Fruit fly (Drosophila melanogaster) whole organism, embryonic: ENCODE results near the gene Myo10A.

Experiments used
- ATbp ChIP-seq: fragments of 200-800 bp; sonication (Bioruptor generic); optimal IDR thresholded peaks from 2 replicates; lab custom pipeline; 2017; ENCODE audit warnings: missing biosample characterization, mild to moderate bottlenecking, missing genetic modification characterization, missing genetic modification reagents
- Asciz ChIP-seq: fragments of 200-800 bp; sonication (Bioruptor generic); optimal IDR thresholded peaks from 2 replicates; lab custom pipeline; 2017; ENCODE audit warnings: missing biosample characterization, mild to moderate bottlenecking, missing genetic modification characterization, missing genetic modification reagents
- B-H2 ChIP-seq: fragments of 200-800 bp; sonication (Bioruptor generic); optimal IDR thresholded peaks from 2 replicates; lab custom pipeline; 2018; ENCODE audit warnings: missing biosample characterization, mild to moderate bottlenecking, missing genetic modification characterization
- CG10431 ChIP-seq: fragments of 200-800 bp; sonication (Bioruptor generic); optimal IDR thresholded peaks from 3 replicates; lab custom pipeline; 2018; ENCODE audit warnings: missing biosample characterization, mild to moderate bottlenecking, missing genetic modification characterization
- CG11560 ChIP-seq: fragments of 200-800 bp; sonication (Bioruptor generic); IDR thresholded peaks from 3 replicates; pipeline ENCODE4 v1.3.6; 2022; ENCODE audit warnings: missing biosample characterization, missing genetic modification characterization
- CG12071 ChIP-seq: fragments of 200-800 bp; sonication (Bioruptor generic); optimal IDR thresholded peaks from 3 replicates; lab custom pipeline; 2018; ENCODE audit warnings: missing biosample characterization, mild to moderate bottlenecking, missing genetic modification characterization
- CG12744 ChIP-seq: fragments of 200-800 bp; sonication (Bioruptor generic); optimal IDR thresholded peaks from 2 replicates; lab custom pipeline; 2016; ENCODE audit warnings: missing biosample characterization, missing genetic modification characterization
- CG1602 ChIP-seq: fragments of 200-800 bp; sonication (Bioruptor generic); optimal IDR thresholded peaks from 3 replicates; lab custom pipeline; 2016; ENCODE audit warnings: missing biosample characterization, missing genetic modification characterization
- CG16815 ChIP-seq: fragments of 200-800 bp; sonication (Bioruptor generic); optimal IDR thresholded peaks from 3 replicates; lab custom pipeline; 2017; ENCODE audit warnings: missing biosample characterization, mild to moderate bottlenecking, missing genetic modification characterization
- CG17829 ChIP-seq: fragments of 200-800 bp; optimal IDR thresholded peaks from 2 replicates; lab custom pipeline; 2019; ENCODE audit warnings: missing biosample characterization, mild to moderate bottlenecking, missing genetic modification characterization, moderate library complexity
- CG1832 ChIP-seq: fragments of 200-800 bp; sonication (Bioruptor generic); optimal IDR thresholded peaks from 2 replicates; lab custom pipeline; 2017; ENCODE audit warnings: missing biosample characterization, mild to moderate bottlenecking, missing genetic modification characterization, inconsistent platforms
- CG2678 ChIP-seq: fragments of 200-800 bp; sonication (Bioruptor generic); optimal IDR thresholded peaks from 3 replicates; lab custom pipeline; 2019; ENCODE audit warnings: missing biosample characterization, mild to moderate bottlenecking, missing genetic modification characterization, moderate library complexity
- CG30431 ChIP-seq: fragments of 200-800 bp; sonication (Bioruptor generic); optimal IDR thresholded peaks from 2 replicates; lab custom pipeline; 2017; ENCODE audit warnings: missing biosample characterization, missing genetic modification characterization
- CG3065 ChIP-seq: fragments of 200-800 bp; sonication (Bioruptor generic); optimal IDR thresholded peaks from 2 replicates; lab custom pipeline; 2016; ENCODE audit warnings: missing biosample characterization, missing genetic modification characterization
- CG31224 ChIP-seq: fragments of 200-800 bp; sonication (Bioruptor generic); IDR thresholded peaks from 2 replicates; pipeline ENCODE4 v1.3.6; 2022; ENCODE audit warnings: missing biosample characterization, missing genetic modification characterization
- CG3281 ChIP-seq: fragments of 200-800 bp; sonication (Bioruptor generic); optimal IDR thresholded peaks from 3 replicates; lab custom pipeline; 2017; ENCODE audit warnings: missing biosample characterization, mild to moderate bottlenecking, missing genetic modification characterization
- CG34422 ChIP-seq: fragments of 200-800 bp; sonication (Bioruptor generic); IDR thresholded peaks from 3 replicates; pipeline ENCODE4 v1.3.6; 2022; ENCODE audit warnings: missing biosample characterization, missing genetic modification characterization
- CG4424 ChIP-seq: fragments of 200-800 bp; sonication (Bioruptor generic); optimal IDR thresholded peaks from 3 replicates; lab custom pipeline; 2016; ENCODE audit warnings: missing biosample characterization, missing genetic modification characterization
- CG6175 ChIP-seq: fragments of 200-800 bp; sonication (Bioruptor generic); IDR thresholded peaks from 3 replicates; pipeline ENCODE4 v1.3.6; 2022; ENCODE audit warnings: missing biosample characterization, missing genetic modification characterization
- CG6683 ChIP-seq: fragments of 200-800 bp; sonication (Bioruptor generic); optimal IDR thresholded peaks from 2 replicates; lab custom pipeline; 2017; ENCODE audit warnings: missing biosample characterization, mild to moderate bottlenecking, missing genetic modification characterization, missing genetic modification reagents
- CG7357 ChIP-seq: fragments of 200-800 bp; sonication (Bioruptor generic); IDR thresholded peaks from 3 replicates; pipeline ENCODE4 v1.3.6; 2022; ENCODE audit warnings: missing biosample characterization, missing genetic modification characterization
- CG7786 ChIP-seq: fragments of 200-800 bp; sonication (Bioruptor generic); optimal IDR thresholded peaks from 2 replicates; lab custom pipeline; 2016; ENCODE audit warnings: missing biosample characterization, missing genetic modification characterization
- CG9817 ChIP-seq: fragments of 200-800 bp; sonication (Bioruptor generic); optimal IDR thresholded peaks from 2 replicates; lab custom pipeline; 2018; ENCODE audit warnings: missing biosample characterization, mild to moderate bottlenecking, missing genetic modification characterization, moderate library complexity
- D ChIP-seq, 2 experiments: fragments of 200-800 bp in 1 of 2; fragments of >200 bp in 1 of 2; sonication (Bioruptor generic) in 1 of 2; optimal IDR thresholded peaks; 2 replicates in 1 of 2; 3 replicates in 1 of 2; lab custom pipeline; 2017; ENCODE audit warnings: mild to moderate bottlenecking in 1 of 2, missing biosample characterization in 1 of 2, missing genetic modification characterization in 1 of 2, missing genetic modification reagents in 1 of 2
- Dad ChIP-seq: fragments of 200-800 bp; sonication (Bioruptor generic); optimal IDR thresholded peaks from 3 replicates; lab custom pipeline; 2016; ENCODE audit warnings: missing biosample characterization, missing genetic modification characterization
- Dip2 ChIP-seq: fragments of 200-800 bp; sonication (Bioruptor generic); IDR thresholded peaks from 2 replicates; pipeline ENCODE4 v1.3.6; 2022; ENCODE audit warnings: missing biosample characterization, missing genetic modification characterization
- H15 ChIP-seq: fragments of 200-800 bp; sonication (Bioruptor generic); IDR thresholded peaks from 3 replicates; pipeline ENCODE4 v1.3.6; 2022; ENCODE audit warnings: missing biosample characterization, missing genetic modification characterization
- Hey ChIP-seq: fragments of 200-800 bp; sonication (Bioruptor generic); optimal IDR thresholded peaks from 3 replicates; lab custom pipeline; 2018; ENCODE audit warnings: missing biosample characterization, mild to moderate bottlenecking, missing genetic modification characterization
- HmgZ ChIP-seq: fragments of 200-800 bp; sonication (Bioruptor generic); optimal IDR thresholded peaks from 2 replicates; lab custom pipeline; 2018; ENCODE audit warnings: missing biosample characterization, mild to moderate bottlenecking, missing genetic modification characterization
- Lhr ChIP-seq: fragments of 200-800 bp; sonication (Bioruptor generic); optimal IDR thresholded peaks from 3 replicates; lab custom pipeline; 2017; ENCODE audit warnings: mild to moderate bottlenecking, missing biosample characterization, missing genetic modification reagents, missing genetic modification characterization
- MESR4 ChIP-seq: fragments of 200-800 bp; sonication (Bioruptor generic); optimal IDR thresholded peaks from 2 replicates; lab custom pipeline; 2018; ENCODE audit warnings: missing biosample characterization, mild to moderate bottlenecking, missing genetic modification characterization, moderate library complexity
- PHDP ChIP-seq: fragments of 200-800 bp; sonication (Bioruptor generic); optimal IDR thresholded peaks from 3 replicates; lab custom pipeline; 2018; ENCODE audit warnings: missing biosample characterization, mild to moderate bottlenecking, missing genetic modification characterization, moderate library complexity
- Ptx1 ChIP-seq: fragments of 200-800 bp; sonication (Bioruptor generic); IDR thresholded peaks from 2 replicates; pipeline ENCODE4 v1.3.6; 2022; ENCODE audit warnings: missing biosample characterization, missing genetic modification characterization
- Sry-β ChIP-seq: fragments of 200-800 bp; sonication (Bioruptor generic); optimal IDR thresholded peaks from 2 replicates; lab custom pipeline; 2018; ENCODE audit warnings: missing biosample characterization, mild to moderate bottlenecking, missing genetic modification characterization, moderate library complexity
- Xbp1 ChIP-seq: fragments of 200-800 bp; sonication (Bioruptor generic); optimal IDR thresholded peaks from 3 replicates; lab custom pipeline; 2016; ENCODE audit warnings: missing biosample characterization, mild to moderate bottlenecking, missing genetic modification characterization
- Xrp1 ChIP-seq: fragments of 200-800 bp; sonication (Bioruptor generic); IDR thresholded peaks from 2 replicates; pipeline ENCODE4 v1.3.6; 2022; ENCODE audit warnings: missing biosample characterization, missing genetic modification characterization
- bbx ChIP-seq: fragments of 200-800 bp; sonication (Bioruptor generic); IDR thresholded peaks from 2 replicates; pipeline ENCODE4 v1.3.6; 2022; ENCODE audit warnings: missing biosample characterization, missing genetic modification characterization; ENCODE audit not compliant: partially characterized antibody
- chif ChIP-seq, 2 experiments: fragments of 200-800 bp; sonication (Bioruptor generic); optimal IDR thresholded peaks; 3 replicates each; lab custom pipeline; 2016; ENCODE audit warnings: missing biosample characterization in 2 of 2, missing genetic modification characterization in 2 of 2
- crc ChIP-seq: fragments of 200-800 bp; sonication (Bioruptor generic); optimal IDR thresholded peaks from 2 replicates; lab custom pipeline; 2016; ENCODE audit warnings: missing biosample characterization, missing genetic modification characterization
- croc ChIP-seq: fragments of 200-800 bp; sonication (Bioruptor generic); conservative IDR thresholded peaks from 3 replicates; pipeline ENCODE4 v1.3.6; 2022; ENCODE audit warnings: missing biosample characterization, missing genetic modification characterization
- crol ChIP-seq: fragments of 200-800 bp; sonication (Bioruptor generic); IDR thresholded peaks from 2 replicates; pipeline ENCODE4 v1.3.6; 2022; ENCODE audit warnings: missing biosample characterization, missing genetic modification characterization
- emc ChIP-seq: fragments of 200-800 bp; sonication (Bioruptor generic); optimal IDR thresholded peaks from 2 replicates; lab custom pipeline; 2016; ENCODE audit warnings: missing biosample characterization, missing genetic modification characterization
- lbe ChIP-seq: fragments of 200-800 bp; sonication (Bioruptor generic); optimal IDR thresholded peaks from 2 replicates; lab custom pipeline; 2016; ENCODE audit warnings: missing biosample characterization, mild to moderate bottlenecking, missing genetic modification characterization
- mam ChIP-seq: fragments of 200-800 bp; sonication (Bioruptor generic); optimal IDR thresholded peaks from 3 replicates; lab custom pipeline; 2016; ENCODE audit warnings: missing biosample characterization, missing genetic modification characterization
- pros ChIP-seq: fragments of 200-800 bp; sonication (Bioruptor generic); optimal IDR thresholded peaks from 3 replicates; lab custom pipeline; 2019; ENCODE audit warnings: missing biosample characterization, mild to moderate bottlenecking, missing genetic modification characterization, moderate library complexity
- sens-2 ChIP-seq: fragments of 200-800 bp; sonication (Bioruptor generic); IDR thresholded peaks from 2 replicates; pipeline ENCODE4 v1.3.6; 2022; ENCODE audit warnings: missing biosample characterization, missing genetic modification characterization
- toy ChIP-seq: fragments of 200-800 bp; sonication (Bioruptor generic); IDR thresholded peaks from 2 replicates; pipeline ENCODE4 v1.3.6; 2022; ENCODE audit warnings: missing biosample characterization, missing genetic modification characterization
- trem ChIP-seq: fragments of 200-800 bp; optimal IDR thresholded peaks from 3 replicates; lab custom pipeline; 2019; ENCODE audit warnings: missing biosample characterization, mild to moderate bottlenecking, missing genetic modification characterization, moderate library complexity
- wor ChIP-seq: fragments of 200-800 bp; sonication (Bioruptor generic); IDR thresholded peaks from 2 replicates; pipeline ENCODE4 v1.3.6; 2022; ENCODE audit warnings: missing biosample characterization, missing genetic modification characterization
- z ChIP-seq: fragments of 200-800 bp; sonication (Bioruptor generic); IDR thresholded peaks from 3 replicates; pipeline ENCODE4 v1.3.6; 2022; ENCODE audit warnings: missing biosample characterization, missing genetic modification characterization
- zf30C ChIP-seq: fragments of 200-800 bp; sonication (Bioruptor generic); optimal IDR thresholded peaks from 3 replicates; lab custom pipeline; 2018; ENCODE audit warnings: missing biosample characterization, mild to moderate bottlenecking, missing genetic modification characterization
- zfh1 ChIP-seq: fragments of 200-800 bp; sonication (Bioruptor generic); IDR thresholded peaks from 3 replicates; pipeline ENCODE4 v1.3.6; 2022; ENCODE audit warnings: missing biosample characterization, missing genetic modification characterization

Gene Myo10A

DNA sequence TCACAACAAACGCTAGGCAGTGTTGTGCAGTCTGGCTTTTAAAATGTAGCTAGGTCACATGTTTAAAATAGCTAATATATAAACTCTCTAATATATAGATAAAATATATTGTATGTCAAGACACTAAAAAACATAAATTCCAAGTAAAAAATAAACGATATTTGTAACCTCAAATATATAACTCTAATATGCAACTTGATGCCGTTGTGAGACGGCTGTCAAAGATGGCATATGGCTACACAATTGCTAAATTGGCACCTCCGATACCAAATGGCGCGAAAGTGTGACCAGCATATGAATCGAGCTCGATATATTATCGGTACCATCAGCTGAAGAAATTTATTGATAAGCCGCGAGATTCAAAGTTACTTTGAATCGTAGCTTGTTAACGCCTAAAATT is 31.4 kb upstream of the Myo10A start, which contains the start of gene CG1582 (continued):
- TF ChIP-seq croc (GFP tag; lab: Robert Waterston, UW) (no peak), CG16815 (GFP tag; lab: Kevin White, UChicago) (no peak), Sry-β (GFP tag; lab: Kevin White, UChicago) (peak; percentile 98), B-H2 (GFP tag; lab: Kevin White, UChicago) (no peak), CG7786 (GFP tag; lab: Kevin White, UChicago) (no peak), Asciz (GFP tag; lab: Kevin White, UChicago) (no peak), CG12744 (GFP tag; lab: Kevin White, UChicago) (no peak), toy (no peak), D (optimal IDR thresholded peaks at IDR 0.05; lab: Kevin White, UChicago) (no peak), D (GFP tag; optimal IDR thresholded peaks at IDR 0.05; lab: Kevin White, UChicago) (no peak), Xrp1 (GFP tag; lab: Robert Waterston, UW) (no peak), CG3281 (GFP tag; lab: Kevin White, UChicago) (peak; percentile 38), crc (GFP tag; lab: Kevin White, UChicago) (no peak), CG4424 (no peak), PHDP (tag; lab: Kevin White, UChicago) (no peak), H15 (no peak), CG2678 (no peak), CG3065 (no peak), Xbp1 (GFP tag; lab: Kevin White, UChicago) (peak; percentile 23), crol (GFP tag; lab: Robert Waterston, UW) (no peak), emc (no peak), Lhr (GFP tag; lab: Kevin White, UChicago) (peak; percentile 11), CG34422 (GFP tag; lab: Robert Waterston, UW) (0 out of 3 replicates have a peak, but pooled peaks have one; percentile 35), Hey (tag; lab: Kevin White, UChicago) (no peak), HmgZ (no peak), CG12071 (GFP tag; lab: Kevin White, UChicago) (no peak), Dad (GFP tag; lab: Kevin White, UChicago) (no peak), CG1602 (GFP tag; lab: Kevin White, UChicago) (no peak), chif (GFP tag; optimal IDR thresholded peaks at IDR 0.05; lab: Kevin White, UChicago) (no peak), Dip2 (no peak), CG17829 (tag; lab: Kevin White, UChicago) (peak; percentile 38), CG1832 (GFP tag; lab: Kevin White, UChicago) (no peak), CG10431 (GFP tag; lab: Kevin White, UChicago) (no peak), mam (GFP tag; lab: Kevin White, UChicago) (peak; percentile 3), CG6175 (GFP tag; lab: Robert Waterston, UW) (no peak), MESR4 (GFP tag; lab: Kevin White, UChicago) (no peak), CG6683 (GFP tag; lab: Kevin White, UChicago) (no peak), CG11560 (no peak), zfh1 (GFP tag; lab: Robert Waterston, UW) (no peak), z (GFP tag; lab: Robert Waterston, UW) (no peak), Ptx1 (no peak), trem (tag; lab: Kevin White, UChicago) (peak; percentile 59), ATbp (GFP tag; lab: Kevin White, UChicago) (no peak), zf30C (GFP tag; lab: Kevin White, UChicago) (no peak), sens-2 (GFP tag; lab: Robert Waterston, UW) (no peak), CG31224 (no peak), CG9817 (peak; percentile 6), lbe (no peak), CG7357 (GFP tag; lab: Robert Waterston, UW) (no peak), CG30431 (GFP tag; lab: Kevin White, UChicago) (no peak), pros (GFP tag; lab: Kevin White, UChicago) (no peak), bbx (GFP tag; lab: Robert Waterston, UW) (0 out of 2 replicates have a peak, but pooled peaks have one; percentile 7), wor (no peak)
